Fruit fly (Drosophila melanogaster): ENCODE results near the gene CCT2.

- TF ChIP-seq cyc (GFP tag; optimal IDR thresholded peaks at IDR 0.05) (peak; percentile 25), CG34406 (GFP tag; optimal IDR thresholded peaks at IDR 0.05) (peak; percentile 27), Hr39 (GFP tag; optimal IDR thresholded peaks at IDR 0.05) (peak; percentile 34), ss (GFP tag; optimal IDR thresholded peaks at IDR 0.05) (peak; percentile 8 to 25), CG6792 (GFP tag; optimal IDR thresholded peaks at IDR 0.05) (no peak), CG6854 (GFP tag; optimal IDR thresholded peaks at IDR 0.05) (peak; percentile 15), Sox102F (GFP tag; optimal IDR thresholded peaks at IDR 0.05) (peak; percentile 55), CG8319 (GFP tag; optimal IDR thresholded peaks at IDR 0.05) (no peak), Eip75B (GFP tag; optimal IDR thresholded peaks at IDR 0.05) (peak; percentile 59), fd85E (GFP tag; optimal IDR thresholded peaks at IDR 0.05) (no peak)
Observed at dm6 chrX:9042457-9043045, 46.8 kb upstream of the CCT2 start.
